Worm (Caenorhabditis elegans): Measurements from ENCODE around the gene ent-4.

- TF ChIP-seq klf-2 (GFP tag; conservative IDR thresholded peaks at IDR 0.05) (no peak), cog-1 (tag; optimal IDR thresholded peaks at IDR 0.05) (no peak), flt-1 (GFP tag; IDR thresholded peaks at IDR 0.05) (no peak), tab-1 (GFP tag; IDR thresholded peaks at IDR 0.05) (no peak), T22C8.4 (GFP tag; IDR thresholded peaks at IDR 0.05) (no peak), med-1 (GFP tag; optimal IDR thresholded peaks at IDR 0.05; ENCODE audit: insufficient read depth) (no peak)
Measured at ce11 chrIV:13778710-13779109, 52.0 kb downstream of the ent-4 start, which contains the start of gene gly-10.

Data from whole organism, midembryonic.